Fruit fly (Drosophila melanogaster): ENCODE data around the gene gwl.

gwl gene

dm6 chr3R:18741027-18741843, 4.9 kb upstream of the gwl start (continued):
- TF ChIP-seq CG8281 (tag; optimal IDR thresholded peaks at IDR 0.05) (peak; percentile 86), CG8765 (GFP tag; IDR thresholded peaks at IDR 0.05) (peak; percentile 86), eyg (GFP tag; optimal IDR thresholded peaks at IDR 0.05) (peak; percentile 14), CG13296 (GFP tag; optimal IDR thresholded peaks at IDR 0.05) (peak; percentile 97), CG30020 (tag; optimal IDR thresholded peaks at IDR 0.05) (peak; percentile 76), MBD-R2 (GFP tag; IDR thresholded peaks at IDR 0.05) (peak; percentile 96), CHES-1-like (GFP tag; optimal IDR thresholded peaks at IDR 0.05) (peak; percentile 72), psq (GFP tag; optimal IDR thresholded peaks at IDR 0.05) (peak; percentile 93), gce (GFP tag; IDR thresholded peaks at IDR 0.05) (peak; percentile 91), ems (GFP tag; optimal IDR thresholded peaks at IDR 0.05) (peak; percentile 83), CG13624 (GFP tag; optimal IDR thresholded peaks at IDR 0.05) (peak; percentile 78), TFAM (GFP tag; optimal IDR thresholded peaks at IDR 0.05) (peak; percentile 80), HmgD (GFP tag; optimal IDR thresholded peaks at IDR 0.05) (peak; percentile 4), CG10959 (GFP tag; IDR thresholded peaks at IDR 0.05) (peak; percentile 92), CG6689 (GFP tag; IDR thresholded peaks at IDR 0.05) (peak; percentile 95), CG12391 (tag; optimal IDR thresholded peaks at IDR 0.05) (peak; percentile 97), Ssrp (tag; optimal IDR thresholded peaks at IDR 0.05) (peak; percentile 96), Deaf1 (tag; optimal IDR thresholded peaks at IDR 0.05) (peak; percentile 81), vnd (GFP tag; IDR thresholded peaks at IDR 0.05; ENCODE audit: partially characterized antibody) (no peak), CG17912 (GFP tag; optimal IDR thresholded peaks at IDR 0.05) (peak; percentile 66), Gug (GFP tag; IDR thresholded peaks at IDR 0.05) (peak; percentile 89), unpg (GFP tag; optimal IDR thresholded peaks at IDR 0.05) (peak; percentile 96), NFAT (GFP tag; IDR thresholded peaks at IDR 0.05) (peak; percentile 97), bsh (GFP tag; optimal IDR thresholded peaks at IDR 0.05) (peak; percentile 84 to 98), dysf (GFP tag; IDR thresholded peaks at IDR 0.05) (peak; percentile 98), pan (optimal IDR thresholded peaks at IDR 0.05) (no peak), pan (GFP tag; optimal IDR thresholded peaks at IDR 0.05 in 1 of 2, IDR thresholded peaks at IDR 0.05 in 1 of 2) (peak in 1 of 2 experiments; percentile 98), sens (GFP tag) (peak; percentile 97), CG34422 (GFP tag; IDR thresholded peaks at IDR 0.05) (peak; percentile 96), CG4328 (GFP tag; optimal IDR thresholded peaks at IDR 0.05) (peak; percentile 71), Bgb (GFP tag; IDR thresholded peaks at IDR 0.05; ENCODE audit: partially characterized antibody) (no peak), CG9817 (tag; optimal IDR thresholded peaks at IDR 0.05) (peak; percentile 96), NfI (GFP tag; optimal IDR thresholded peaks at IDR 0.05) (peak; percentile 96), dmrt99B (tag; optimal IDR thresholded peaks at IDR 0.05) (peak; percentile 97), CG9797 (GFP tag; optimal IDR thresholded peaks at IDR 0.05) (peak; percentile 36), hbn (GFP tag; IDR thresholded peaks at IDR 0.05; ENCODE audit: partially characterized antibody) (no peak), gsb (GFP tag; IDR thresholded peaks at IDR 0.05) (peak; percentile 95), sr (GFP tag; IDR thresholded peaks at IDR 0.05) (peak; percentile 82), Opbp (GFP tag; IDR thresholded peaks at IDR 0.05; ENCODE audit: partially characterized antibody) (no peak), Mad (GFP tag; optimal IDR thresholded peaks at IDR 0.05) (peak; percentile 88), CG3995 (GFP tag; optimal IDR thresholded peaks at IDR 0.05) (peak; percentile 78), twi (tag; optimal IDR thresholded peaks at IDR 0.05) (peak; percentile 92), CG1233 (GFP tag; optimal IDR thresholded peaks at IDR 0.05) (peak; percentile 97), Hr51 (GFP tag; optimal IDR thresholded peaks at IDR 0.05) (peak; percentile 92 to 95), gcm2 (GFP tag; optimal IDR thresholded peaks at IDR 0.05) (peak; percentile 81), crol (GFP tag; IDR thresholded peaks at IDR 0.05) (peak; percentile 87), seq (GFP tag; IDR thresholded peaks at IDR 0.05) (peak; percentile 95), Hr3 (GFP tag; optimal IDR thresholded peaks at IDR 0.05) (peak; percentile 95), CG12219 (GFP tag; optimal IDR thresholded peaks at IDR 0.05) (peak; percentile 94)
